Worm (Caenorhabditis elegans) whole organism, L1 larva: ENCODE data around the gene pho-1.

Experiments
- nhr-90 ChIP-seq: sonication (generic microtip); optimal IDR thresholded peaks from 2 replicates; lab custom pipeline; 2016; ENCODE audit warnings: mild to moderate bottlenecking, missing genetic modification characterization, missing compliant biosample characterization; ENCODE audit not compliant: poor library complexity
- tbx-2 ChIP-seq: sonication (generic microtip); optimal IDR thresholded peaks from 2 replicates; lab custom pipeline; 2016; ENCODE audit warnings: missing genetic modification characterization, missing compliant biosample characterization

DNA sequence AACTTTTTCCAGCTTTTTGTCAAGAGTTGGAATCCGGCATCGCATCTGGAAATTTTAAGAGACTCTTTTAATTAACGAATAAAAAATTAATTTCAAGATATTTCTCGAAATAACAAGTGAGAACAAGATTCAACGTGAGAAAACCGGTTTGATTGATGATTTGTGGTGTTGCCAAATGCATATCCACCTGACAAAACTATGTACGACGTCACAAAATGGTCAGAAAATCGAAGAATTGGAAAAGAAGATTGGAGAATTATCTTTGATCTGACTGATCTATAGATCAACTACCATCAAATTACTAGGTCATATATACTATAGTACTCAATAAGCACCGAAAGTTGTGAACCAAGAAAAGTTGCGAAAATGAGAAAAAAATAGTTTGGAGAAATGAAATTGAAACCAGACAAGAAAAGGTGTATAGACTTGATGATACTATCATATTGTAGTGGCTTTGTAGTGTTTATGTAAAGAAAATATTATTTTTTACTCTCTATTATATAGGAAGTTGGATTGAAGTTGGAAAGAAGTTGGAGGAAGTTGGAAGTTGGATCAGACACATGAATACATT is 11.2 kb upstream of the pho-1 start, which contains the start of gene ptr-6:
- TF ChIP-seq nhr-90 (tag; lab: Kevin White, UChicago) = peak; percentile 36
- peak; percentile 1 for TF ChIP-seq tbx-2 (tag; lab: Kevin White, UChicago)
